Fruit fly (Drosophila melanogaster) whole organism, embryonic: Measurements from ENCODE around the gene Psn.
A peak's percentile ranks its signal among the peaks of the same experiment; 100 is the strongest.

Experiments used
- CG10959 ChIP-seq: fragments of 200-800 bp; sonication (Bioruptor generic); IDR thresholded peaks from 2 replicates; pipeline ENCODE4 v1.3.6; 2022; ENCODE audit warnings: missing biosample characterization, missing genetic modification characterization
- CG13424 ChIP-seq: fragments of 200-800 bp; sonication (Bioruptor generic); optimal IDR thresholded peaks from 2 replicates; lab custom pipeline; 2019; ENCODE audit warnings: missing biosample characterization, mild to moderate bottlenecking, missing genetic modification characterization, moderate library complexity
- CG17186 ChIP-seq: fragments of 200-800 bp; sonication (Bioruptor generic); optimal IDR thresholded peaks from 3 replicates; lab custom pipeline; 2017; ENCODE audit warnings: missing biosample characterization, missing genetic modification reagents, missing genetic modification characterization
- CG17328 ChIP-seq: fragments of 200-800 bp; sonication (Bioruptor generic); IDR thresholded peaks from 2 replicates; pipeline ENCODE4 v1.3.6; 2022; ENCODE audit warnings: missing biosample characterization, missing genetic modification characterization
- CG17568 ChIP-seq: fragments of 200-800 bp; sonication (Bioruptor generic); optimal IDR thresholded peaks from 2 replicates; lab custom pipeline; 2018; ENCODE audit warnings: missing biosample characterization, mild to moderate bottlenecking, missing genetic modification characterization, moderate library complexity
- CG18011 ChIP-seq: fragments of 200-800 bp; sonication (Bioruptor generic); optimal IDR thresholded peaks from 2 replicates; lab custom pipeline; 2017; ENCODE audit warnings: missing biosample characterization, missing genetic modification characterization, mild to moderate bottlenecking, moderate library complexity, missing genotype
- CG32767 ChIP-seq: fragments of 200-800 bp; sonication (Bioruptor generic); IDR thresholded peaks from 2 replicates; pipeline ENCODE4 v1.3.6; 2022; ENCODE audit warnings: missing biosample characterization, missing genetic modification characterization
- CG34422 ChIP-seq: fragments of 200-800 bp; sonication (Bioruptor generic); IDR thresholded peaks from 3 replicates; pipeline ENCODE4 v1.3.6; 2022; ENCODE audit warnings: missing biosample characterization, missing genetic modification characterization
- CG4617 ChIP-seq: fragments of 200-800 bp; sonication (Bioruptor generic); optimal IDR thresholded peaks from 3 replicates; lab custom pipeline; 2016; ENCODE audit warnings: missing biosample characterization, missing genetic modification characterization, borderline replicate concordance
- CG4854 ChIP-seq: fragments of 200-800 bp; sonication (Bioruptor generic); optimal IDR thresholded peaks from 2 replicates; lab custom pipeline; 2016; ENCODE audit warnings: missing biosample characterization, missing genetic modification characterization, inconsistent platforms
- CG6791 ChIP-seq: fragments of 200-800 bp; sonication (Bioruptor generic); IDR thresholded peaks from 3 replicates; pipeline ENCODE4 v1.3.6; 2022; ENCODE audit warnings: missing biosample characterization, missing genetic modification characterization; ENCODE audit not compliant: partially characterized antibody
- CG7271 ChIP-seq: fragments of 200-800 bp; sonication (Bioruptor generic); optimal IDR thresholded peaks from 2 replicates; lab custom pipeline; 2018; ENCODE audit warnings: missing biosample characterization, mild to moderate bottlenecking, missing genetic modification characterization, moderate library complexity
- CG8089 ChIP-seq: fragments of 200-800 bp; sonication (Bioruptor generic); optimal IDR thresholded peaks from 3 replicates; lab custom pipeline; 2016; ENCODE audit warnings: missing biosample characterization, missing genetic modification characterization
- CG8281 ChIP-seq: fragments of 200-800 bp; sonication (Bioruptor generic); optimal IDR thresholded peaks from 2 replicates; lab custom pipeline; 2018; ENCODE audit warnings: missing biosample characterization, mild to moderate bottlenecking, missing genetic modification characterization, moderate library complexity
- CG8478 ChIP-seq: fragments of >200 bp; optimal IDR thresholded peaks from 2 replicates; lab custom pipeline; 2018
- CG8944 ChIP-seq: fragments of 200-800 bp; sonication (Bioruptor generic); optimal IDR thresholded peaks from 3 replicates; lab custom pipeline; 2016; ENCODE audit warnings: missing biosample characterization, missing genetic modification characterization
- CG9797 ChIP-seq: fragments of 200-800 bp; sonication (Bioruptor generic); optimal IDR thresholded peaks from 3 replicates; lab custom pipeline; 2018; ENCODE audit warnings: missing biosample characterization, mild to moderate bottlenecking, missing genetic modification characterization
- CG9876 ChIP-seq: fragments of 200-800 bp; sonication (Bioruptor generic); optimal IDR thresholded peaks from 2 replicates; lab custom pipeline; 2016; ENCODE audit warnings: missing biosample characterization, missing genetic modification characterization
- CoRest ChIP-seq: fragments of 200-800 bp; sonication (Bioruptor generic); optimal IDR thresholded peaks from 3 replicates; lab custom pipeline; 2018; ENCODE audit warnings: missing biosample characterization, mild to moderate bottlenecking, missing genetic modification characterization, moderate library complexity
- Fer2 ChIP-seq: fragments of 200-800 bp; sonication (Bioruptor generic); optimal IDR thresholded peaks from 2 replicates; lab custom pipeline; 2018; ENCODE audit warnings: missing biosample characterization, mild to moderate bottlenecking, missing genetic modification characterization, moderate library complexity
- H2.0 ChIP-seq: fragments of 200-800 bp; sonication (Bioruptor generic); IDR thresholded peaks from 2 replicates; pipeline ENCODE4 v1.3.6; 2022; ENCODE audit warnings: missing biosample characterization, missing genetic modification characterization
- Kr ChIP-seq: fragments of 200-800 bp; sonication (Bioruptor generic); optimal IDR thresholded peaks from 2 replicates; lab custom pipeline; 2017; ENCODE audit warnings: missing biosample characterization, mild to moderate bottlenecking, missing genetic modification characterization
- Meics ChIP-seq: fragments of 200-800 bp; sonication (Bioruptor generic); optimal IDR thresholded peaks from 2 replicates; lab custom pipeline; 2017; ENCODE audit warnings: missing biosample characterization, mild to moderate bottlenecking, missing genetic modification characterization
- NC2α ChIP-seq: fragments of 200-800 bp; sonication (Bioruptor generic); optimal IDR thresholded peaks from 2 replicates; lab custom pipeline; 2016; ENCODE audit warnings: missing biosample characterization, missing genetic modification characterization
- NC2β ChIP-seq: fragments of 200-800 bp; sonication (Bioruptor generic); optimal IDR thresholded peaks from 2 replicates; lab custom pipeline; 2016; ENCODE audit warnings: missing biosample characterization, missing genetic modification characterization
- Sox102F ChIP-seq: fragments of 200-800 bp; sonication (Bioruptor generic); optimal IDR thresholded peaks from 2 replicates; lab custom pipeline; 2018; ENCODE audit warnings: missing biosample characterization, mild to moderate bottlenecking, missing genetic modification characterization, moderate library complexity
- ac ChIP-seq: fragments of 200-800 bp; sonication (Bioruptor generic); optimal IDR thresholded peaks from 3 replicates; lab custom pipeline; 2017; ENCODE audit warnings: missing biosample characterization, mild to moderate bottlenecking, missing genetic modification characterization
- aop ChIP-seq: fragments of 200-800 bp; sonication (Bioruptor generic); IDR thresholded peaks from 2 replicates; pipeline ENCODE4 v1.3.6; 2022; ENCODE audit warnings: missing biosample characterization, missing genetic modification characterization
- az2 ChIP-seq: fragments of 200-800 bp; sonication (Bioruptor generic); optimal IDR thresholded peaks from 3 replicates; lab custom pipeline; 2016; ENCODE audit warnings: missing biosample characterization, missing genetic modification characterization
- btn ChIP-seq: fragments of 200-800 bp; sonication (Bioruptor generic); optimal IDR thresholded peaks from 2 replicates; lab custom pipeline; 2016; ENCODE audit warnings: missing biosample characterization, missing genetic modification characterization
- dimm ChIP-seq: fragments of 200-800 bp; sonication (Bioruptor generic); IDR thresholded peaks from 2 replicates; pipeline ENCODE4 v1.3.6; 2022; ENCODE audit warnings: missing biosample characterization, missing genetic modification characterization
- grau ChIP-seq: fragments of 200-800 bp; optimal IDR thresholded peaks from 3 replicates; lab custom pipeline; 2019; ENCODE audit warnings: missing biosample characterization, mild to moderate bottlenecking, missing genetic modification characterization, moderate library complexity
- gro ChIP-seq: fragments of 200-800 bp; sonication (Bioruptor generic); optimal IDR thresholded peaks from 2 replicates; lab custom pipeline; 2016; ENCODE audit warnings: missing biosample characterization, missing genetic modification characterization
- gsb ChIP-seq: fragments of 200-800 bp; sonication (Bioruptor generic); IDR thresholded peaks from 2 replicates; pipeline ENCODE4 v1.3.6; 2022; ENCODE audit warnings: missing biosample characterization, missing genetic modification characterization
- hb ChIP-seq: fragments of 200-800 bp; sonication (Bioruptor generic); IDR thresholded peaks from 3 replicates; pipeline ENCODE4 v1.3.6; 2022; ENCODE audit warnings: missing biosample characterization, missing genetic modification characterization; ENCODE audit not compliant: partially characterized antibody
- her ChIP-seq: fragments of 200-800 bp; sonication (Bioruptor generic); optimal IDR thresholded peaks from 2 replicates; lab custom pipeline; 2016; ENCODE audit warnings: missing biosample characterization, missing genetic modification characterization
- jigr1 ChIP-seq: fragments of 200-800 bp; sonication (Bioruptor generic); IDR thresholded peaks from 3 replicates; pipeline ENCODE4 v1.3.6; 2022; ENCODE audit warnings: missing biosample characterization, missing genetic modification characterization
- kah ChIP-seq: fragments of 200-800 bp; sonication (Bioruptor generic); optimal IDR thresholded peaks from 2 replicates; lab custom pipeline; 2018; ENCODE audit warnings: missing biosample characterization, mild to moderate bottlenecking, missing genetic modification characterization
- mam ChIP-seq: fragments of 200-800 bp; sonication (Bioruptor generic); optimal IDR thresholded peaks from 3 replicates; lab custom pipeline; 2016; ENCODE audit warnings: missing biosample characterization, missing genetic modification characterization
- nerfin-1 ChIP-seq: fragments of 200-800 bp; sonication (Bioruptor generic); optimal IDR thresholded peaks from 3 replicates; lab custom pipeline; 2019; ENCODE audit warnings: missing biosample characterization, mild to moderate bottlenecking, missing genetic modification characterization, moderate library complexity
- pnt ChIP-seq: fragments of 200-800 bp; sonication (Bioruptor generic); optimal IDR thresholded peaks from 3 replicates; lab custom pipeline; 2016; ENCODE audit warnings: missing biosample characterization, missing genetic modification characterization
- psq ChIP-seq: fragments of 200-800 bp; sonication (Bioruptor generic); optimal IDR thresholded peaks from 2 replicates; lab custom pipeline; 2017; ENCODE audit warnings: missing biosample characterization, missing genetic modification characterization
- salm ChIP-seq: fragments of 200-800 bp; sonication (Bioruptor generic); optimal IDR thresholded peaks from 2 replicates; lab custom pipeline; 2018; ENCODE audit warnings: missing biosample characterization, mild to moderate bottlenecking, missing genetic modification characterization
- sc ChIP-seq, 3 experiments: fragments of >200 bp in 2 of 3; fragments of 200-800 bp in 1 of 3; sonication (Bioruptor generic) in 1 of 3; optimal IDR thresholded peaks; 2 replicates in 2 of 3; 3 replicates in 1 of 3; lab custom pipeline; 2017; ENCODE audit warnings: mild to moderate bottlenecking in 1 of 3, missing biosample characterization in 1 of 3, missing genetic modification characterization in 1 of 3, missing genetic modification reagents in 1 of 3
- schlank ChIP-seq: fragments of 200-800 bp; sonication (Bioruptor generic); optimal IDR thresholded peaks from 2 replicates; lab custom pipeline; 2018; ENCODE audit warnings: missing biosample characterization, mild to moderate bottlenecking, missing genetic modification characterization
- sens ChIP-seq: fragments of 200-800 bp; sonication (Bioruptor generic); peaks from one replicate; lab custom pipeline; 2016; ENCODE audit warnings: missing biosample characterization, missing genetic modification characterization
- sna ChIP-seq: fragments of 200-800 bp; sonication (Bioruptor generic); IDR thresholded peaks from 2 replicates; pipeline ENCODE4 v1.3.6; 2022; ENCODE audit warnings: missing biosample characterization, missing genetic modification characterization; ENCODE audit not compliant: partially characterized antibody
- ssp ChIP-seq: fragments of 200-800 bp; sonication (Bioruptor generic); IDR thresholded peaks from 2 replicates; pipeline ENCODE4 v1.3.6; 2022; ENCODE audit warnings: missing biosample characterization, missing genetic modification characterization
- toy ChIP-seq: fragments of 200-800 bp; sonication (Bioruptor generic); IDR thresholded peaks from 2 replicates; pipeline ENCODE4 v1.3.6; 2022; ENCODE audit warnings: missing biosample characterization, missing genetic modification characterization

Gene Psn

DNA sequence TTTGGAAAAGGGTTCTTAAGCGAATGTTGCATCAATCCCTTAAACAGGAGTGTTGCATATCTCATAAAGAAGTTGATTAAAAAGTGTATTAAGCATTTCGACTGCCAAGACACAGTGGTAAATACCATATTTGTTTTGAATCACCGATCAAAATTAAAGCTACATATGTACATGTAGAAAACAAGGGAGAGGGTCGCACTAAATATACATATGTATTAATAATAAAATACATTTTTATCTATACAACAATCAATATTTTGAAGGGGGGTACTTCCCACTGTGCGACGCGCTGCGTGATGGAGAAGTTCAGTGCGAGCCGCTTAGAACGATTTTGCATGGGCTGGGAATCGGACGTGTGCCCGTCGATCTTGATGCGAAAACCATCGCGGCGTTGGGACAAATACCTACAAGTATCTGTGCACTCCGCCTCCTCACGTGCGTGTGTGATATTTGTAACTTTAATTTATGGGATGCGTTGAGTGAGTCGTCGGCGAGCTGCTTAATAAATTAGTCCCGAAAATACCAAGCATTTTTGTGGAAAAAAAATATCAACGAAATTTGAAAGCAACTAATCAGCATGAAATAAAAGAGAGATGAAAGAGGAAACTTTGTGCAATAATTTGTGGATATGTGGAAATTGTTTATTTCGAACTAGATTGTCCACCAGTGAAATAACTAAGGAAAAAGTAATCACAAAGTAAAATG lies 12.7 kb downstream of the Psn start (continued):
- TF ChIP-seq grau (tag; lab: Kevin White, UChicago) (peak; percentile 83), CG6791 (peak; percentile 63), ac (GFP tag; lab: Kevin White, UChicago) (no peak), CG17568 (GFP tag; lab: Kevin White, UChicago) (peak; percentile 79), jigr1 (GFP tag; lab: Robert Waterston, UW) (peak; percentile 72; the same call in 1 of the 3 replicates), schlank (tag; lab: Kevin White, UChicago) (peak; percentile 47), CG4854 (GFP tag; lab: Kevin White, UChicago) (peak; percentile 41), gro (no peak), az2 (GFP tag; lab: Kevin White, UChicago) (peak; percentile 83), CG32767 (GFP tag; lab: Robert Waterston, UW) (peak; percentile 88), Fer2 (peak; percentile 60), H2.0 (GFP tag; lab: Robert Waterston, UW) (peak; percentile 91), CG17186 (GFP tag; lab: Kevin White, UChicago) (peak; percentile 32), toy (GFP tag; lab: Robert Waterston, UW) (peak; percentile 86), btn (GFP tag; lab: Kevin White, UChicago) (no peak), CG7271 (tag; lab: Kevin White, UChicago) (peak; percentile 71), CG10959 (GFP tag; lab: Robert Waterston, UW) (peak; percentile 84), gsb (peak; percentile 85), psq (GFP tag; lab: Kevin White, UChicago) (peak; percentile 28), NC2α (no peak), CG17328 (peak; percentile 94), salm (tag; lab: Kevin White, UChicago) (peak; percentile 72), nerfin-1 (tag; lab: Kevin White, UChicago) (peak; percentile 68), mam (peak; percentile 44), pnt (GFP tag; lab: Kevin White, UChicago) (no peak), CG9797 (GFP tag; lab: Kevin White, UChicago) (no peak), CG34422 (GFP tag; lab: Robert Waterston, UW) (peak; percentile 94), hb (GFP tag; lab: Robert Waterston, UW) (0 out of 3 replicates have a peak, but pooled peaks have one; percentile 15), CG9876 (GFP tag; lab: Kevin White, UChicago) (no peak), CG8478 (lab: Kevin White, UChicago) (no peak), CoRest (tag; lab: Kevin White, UChicago) (peak; percentile 85), CG4617 (peak; percentile 22), CG18011 (GFP tag; lab: Kevin White, UChicago) (peak; percentile 60), aop (GFP tag; lab: Robert Waterston, UW) (peak; percentile 76), ssp (peak; percentile 81), CG8089 (GFP tag; lab: Kevin White, UChicago) (no peak), kah (peak; percentile 58), sens (GFP tag; lab: Kevin White, UChicago) (peak; percentile 94), Meics (GFP tag; lab: Kevin White, UChicago) (peak; percentile 86), NC2β (GFP tag; lab: Kevin White, UChicago) (peak; percentile 26), Sox102F (peak; percentile 91), CG13424 (tag; lab: Kevin White, UChicago) (peak; percentile 82), her (GFP tag; lab: Kevin White, UChicago) (no peak), CG8281 (tag; lab: Kevin White, UChicago) (peak; percentile 57), sna (GFP tag; lab: Robert Waterston, UW) (no peak), dimm (GFP tag; lab: Robert Waterston, UW) (peak; percentile 66; the same call in 1 of the 2 replicates), Kr (GFP tag; lab: Kevin White, UChicago) (no peak), CG8944 (GFP tag; lab: Kevin White, UChicago) (no peak), sc (optimal IDR thresholded peaks at IDR 0.05; lab: Kevin White, UChicago) (no peak), sc (GFP tag; optimal IDR thresholded peaks at IDR 0.05; lab: Kevin White, UChicago) (peak; percentile 68)
